Worm (Caenorhabditis elegans) whole organism, L2 larva: ENCODE results near the gene uev-2.

ENCODE experiments used
- C34F6.9 ChIP-seq: fragments of 150-350 bp; optimal IDR thresholded peaks from 2 replicates; lab custom pipeline; 2014; ENCODE audit warnings: missing biosample characterization, missing genetic modification characterization
- F13H6.1 ChIP-seq: sonication (generic microtip); optimal IDR thresholded peaks from 2 replicates; lab custom pipeline; 2016; ENCODE audit warnings: missing genetic modification characterization, missing compliant biosample characterization
- R02D3.7 ChIP-seq: fragments of 150-350 bp; optimal IDR thresholded peaks from 2 replicates; lab custom pipeline; 2014; ENCODE audit warnings: missing biosample characterization, missing genetic modification characterization
- Y55F3AM.14 ChIP-seq: fragments of 200-800 bp; sonication (Bioruptor generic); optimal IDR thresholded peaks from 2 replicates; lab custom pipeline; 2018; ENCODE audit warnings: mild to moderate bottlenecking, missing genetic modification characterization, missing compliant biosample characterization
- alr-1 ChIP-seq: fragments of 150-350 bp; optimal IDR thresholded peaks from 2 replicates; lab custom pipeline; 2014; ENCODE audit warnings: missing biosample characterization, missing genetic modification characterization
- ama-1 ChIP-seq: fragments of 150-350 bp; optimal IDR thresholded peaks from 2 replicates; lab custom pipeline; 2018; ENCODE audit warnings: inconsistent platforms
- blmp-1 ChIP-seq: sonication (generic microtip); optimal IDR thresholded peaks from 2 replicates; lab custom pipeline; 2017; ENCODE audit warnings: missing genetic modification characterization, mild to moderate bottlenecking, missing compliant biosample characterization, antibody characterized with exemption, moderate library complexity; ENCODE audit not compliant: insufficient read depth
- ceh-16 ChIP-seq: fragments of 150-350 bp; optimal IDR thresholded peaks from 2 replicates; lab custom pipeline; 2014; ENCODE audit warnings: missing biosample characterization, missing genetic modification characterization
- ceh-82 ChIP-seq: fragments of 150-350 bp; optimal IDR thresholded peaks from 2 replicates; lab custom pipeline; 2014; ENCODE audit warnings: missing biosample characterization, missing genetic modification characterization
- dmd-4 ChIP-seq: sonication (generic microtip); optimal IDR thresholded peaks from 2 replicates; lab custom pipeline; 2017; ENCODE audit warnings: missing biosample characterization, missing genetic modification characterization
- egl-27 ChIP-seq: sonication (generic microtip); optimal IDR thresholded peaks from 3 replicates; lab custom pipeline; 2017; ENCODE audit warnings: missing biosample characterization, missing genetic modification reagents, missing genetic modification characterization
- elt-1 ChIP-seq: fragments of 150-350 bp; optimal IDR thresholded peaks from 2 replicates; lab custom pipeline; 2014; ENCODE audit warnings: missing biosample characterization, missing genetic modification characterization
- elt-3 ChIP-seq: sonication (generic microtip); optimal IDR thresholded peaks from 2 replicates; lab custom pipeline; 2017; ENCODE audit warnings: missing biosample characterization, missing genetic modification characterization
- gmeb-1 ChIP-seq: fragments of 150-350 bp; optimal IDR thresholded peaks from 2 replicates; lab custom pipeline; 2014; ENCODE audit warnings: missing biosample characterization, missing genetic modification characterization
- lin-11 ChIP-seq: fragments of 150-350 bp; sonication (generic microtip); optimal IDR thresholded peaks from 2 replicates; lab custom pipeline; 2014; ENCODE audit warnings: missing biosample characterization, missing genetic modification characterization, inconsistent platforms, mixed read lengths
- lsy-2 ChIP-seq, 2 experiments: fragments of 150-350 bp in 1 of 2; sonication (generic microtip) in 1 of 2; optimal IDR thresholded peaks; 2 replicates each; lab custom pipeline; 2014 to 2017; ENCODE audit warnings: missing biosample characterization in 2 of 2, missing genetic modification characterization in 2 of 2
- mbf-1 ChIP-seq: sonication (generic microtip); optimal IDR thresholded peaks from 2 replicates; lab custom pipeline; 2017; ENCODE audit warnings: missing biosample characterization, missing genetic modification characterization
- mdl-1 ChIP-seq, 2 experiments: fragments of 150-350 bp in 1 of 2; sonication (generic microtip) in 1 of 2; optimal IDR thresholded peaks; 2 replicates each; lab custom pipeline; 2017; ENCODE audit warnings: missing biosample characterization in 2 of 2, missing genetic modification characterization in 2 of 2
- nhr-11 ChIP-seq: fragments of 150-350 bp; optimal IDR thresholded peaks from 2 replicates; lab custom pipeline; 2014; ENCODE audit warnings: missing biosample characterization, missing genetic modification characterization
- nhr-12 ChIP-seq: fragments of 150-350 bp; optimal IDR thresholded peaks from 2 replicates; lab custom pipeline; 2014; ENCODE audit warnings: missing biosample characterization, missing genetic modification characterization
- nhr-129 ChIP-seq: fragments of 150-350 bp; optimal IDR thresholded peaks from 2 replicates; lab custom pipeline; 2014; ENCODE audit warnings: missing biosample characterization, missing genetic modification characterization
- nhr-21 ChIP-seq: fragments of 150-350 bp; optimal IDR thresholded peaks from 2 replicates; lab custom pipeline; 2014; ENCODE audit warnings: missing biosample characterization, missing genetic modification characterization
- nhr-25 ChIP-seq: fragments of 150-350 bp; sonication (generic microtip); optimal IDR thresholded peaks from 3 replicates; lab custom pipeline; 2014; ENCODE audit warnings: missing biosample characterization, missing genetic modification characterization
- nhr-6 ChIP-seq: fragments of 150-350 bp; optimal IDR thresholded peaks from 2 replicates; lab custom pipeline; 2014; ENCODE audit warnings: missing biosample characterization, missing genetic modification characterization
- nhr-77 ChIP-seq: fragments of 150-350 bp; optimal IDR thresholded peaks from 2 replicates; lab custom pipeline; 2014; ENCODE audit warnings: missing biosample characterization, missing genetic modification characterization
- peb-1 ChIP-seq: fragments of 150-350 bp; optimal IDR thresholded peaks from 2 replicates; lab custom pipeline; 2014; ENCODE audit warnings: missing biosample characterization, missing genetic modification characterization
- sem-4 ChIP-seq: fragments of 150-350 bp; optimal IDR thresholded peaks from 2 replicates; lab custom pipeline; 2014; ENCODE audit warnings: missing biosample characterization, missing genetic modification reagents, missing genetic modification characterization
- skn-1 ChIP-seq: sonication (generic microtip); optimal IDR thresholded peaks from 2 replicates; lab custom pipeline; 2017; ENCODE audit warnings: missing biosample characterization, missing genetic modification characterization
- sma-3 ChIP-seq: sonication (generic microtip); optimal IDR thresholded peaks from 2 replicates; lab custom pipeline; 2016; ENCODE audit warnings: missing genetic modification reagents, missing genetic modification characterization, missing compliant biosample characterization
- unc-39 ChIP-seq: fragments of 150-350 bp; optimal IDR thresholded peaks from 2 replicates; lab custom pipeline; 2014; ENCODE audit warnings: missing biosample characterization, missing genetic modification characterization
- unc-55 ChIP-seq: fragments of 150-350 bp; sonication (generic microtip); optimal IDR thresholded peaks from 3 replicates; lab custom pipeline; 2014; ENCODE audit warnings: missing biosample characterization, missing genetic modification reagents, missing genetic modification characterization
- unc-62 ChIP-seq: fragments of 150-350 bp; optimal IDR thresholded peaks from 2 replicates; lab custom pipeline; 2014; ENCODE audit warnings: missing biosample characterization, missing genetic modification reagents, missing genetic modification characterization
- zag-1 ChIP-seq: fragments of 150-350 bp; optimal IDR thresholded peaks from 2 replicates; lab custom pipeline; 2014; ENCODE audit warnings: missing biosample characterization, missing genetic modification characterization
- ztf-11 ChIP-seq: sonication (generic microtip); optimal IDR thresholded peaks from 2 replicates; lab custom pipeline; 2017; ENCODE audit warnings: missing biosample characterization, missing genetic modification characterization
- ztf-4 ChIP-seq: fragments of 150-350 bp; optimal IDR thresholded peaks from 2 replicates; lab custom pipeline; 2014; ENCODE audit warnings: missing biosample characterization, missing genetic modification characterization

Gene uev-2

ce11 chrIII:5582766-5583165 is at the start of gene uev-2, which contains the start of gene F56D2.8:
Gene uev-2 (plus strand): TSS chrIII:5583125.
Gene F56D2.8 (minus strand): TSS chrIII:5582866.
- TF ChIP-seq elt-1 (no peak), ceh-82 (tag; lab: Kevin White, UChicago) (no peak), lin-11 (tag; lab: Kevin White, UChicago) (no peak), R02D3.7 (tag; lab: Kevin White, UChicago) (no peak), ztf-11 (tag; lab: Kevin White, UChicago) (no peak), nhr-11 (tag; lab: Kevin White, UChicago) (no peak), lsy-2 (tag; optimal IDR thresholded peaks at IDR 0.05; lab: Kevin White, UChicago) (no peak), nhr-6 (no peak), nhr-77 (tag; lab: Kevin White, UChicago) (no peak), ama-1 (lab: Kevin White, UChicago) (no peak), nhr-129 (tag; lab: Kevin White, UChicago) (no peak), F13H6.1 (tag; lab: Kevin White, UChicago) (no peak), ceh-16 (no peak), ztf-4 (no peak), elt-3 (no peak), dmd-4 (tag; lab: Kevin White, UChicago) (no peak), blmp-1 (tag; lab: Kevin White, UChicago) (no peak)

DNA sequence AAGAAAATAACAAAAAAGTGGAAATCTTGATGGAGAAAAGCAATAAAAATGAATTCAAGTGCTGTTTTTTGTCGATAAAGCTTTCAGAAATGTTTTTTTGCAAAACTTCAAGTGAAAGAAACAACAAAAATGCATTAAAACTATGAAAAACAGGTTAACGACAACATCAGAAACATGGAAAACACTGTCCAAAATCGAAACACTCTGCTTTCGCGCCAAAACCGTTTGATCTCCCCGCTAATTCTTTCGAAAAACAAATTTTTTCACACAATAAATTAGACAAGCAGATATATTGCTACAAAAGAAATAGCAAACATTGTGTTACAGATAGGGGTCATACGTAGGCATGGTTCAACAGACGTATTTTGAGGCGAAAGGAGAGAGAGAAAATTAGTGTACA is 41.1 kb upstream of the uev-2 start:
- TF ChIP-seq elt-3 (no peak), mbf-1 (tag; lab: Kevin White, UChicago) (no peak), alr-1 (tag; lab: Kevin White, UChicago) (no peak), peb-1 (tag; lab: Kevin White, UChicago) (no peak), lin-11 (tag; lab: Kevin White, UChicago) (no peak), zag-1 (tag; lab: Kevin White, UChicago) (no peak), nhr-11 (tag; lab: Kevin White, UChicago) (no peak), elt-1 (no peak), nhr-12 (no peak), mdl-1 (tag; optimal IDR thresholded peaks at IDR 0.05; lab: Kevin White, UChicago) (no peak), unc-62 (GFP tag; lab: Kevin White, UChicago) (no peak)

DNA sequence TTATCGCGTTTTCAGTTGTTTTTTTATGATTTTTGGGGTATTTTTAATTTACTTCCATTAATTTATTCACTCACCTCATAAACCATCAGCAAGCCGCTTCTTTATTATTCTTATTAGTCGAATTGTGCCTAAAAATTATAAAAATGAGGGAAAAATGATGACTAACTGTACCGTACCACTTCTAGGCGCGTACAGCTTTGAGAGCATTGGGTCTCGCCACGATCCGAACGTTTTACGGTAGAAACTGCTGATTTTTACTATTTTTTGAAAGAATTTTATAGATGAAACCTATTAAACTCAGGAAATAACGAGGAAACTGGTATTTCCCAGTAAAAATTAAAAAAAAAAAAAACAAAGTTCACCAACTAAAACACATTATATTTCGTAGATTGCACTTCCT is 39.9 kb upstream of the uev-2 start, which contains the start of gene D1044.6:
Gene D1044.6 (minus strand): TSS at position 128 of the 400 bp plus-strand sequence.
- no peak for TF ChIP-seq peb-1 (tag; lab: Kevin White, UChicago)
- TF ChIP-seq alr-1 (tag; lab: Kevin White, UChicago): no peak

DNA sequence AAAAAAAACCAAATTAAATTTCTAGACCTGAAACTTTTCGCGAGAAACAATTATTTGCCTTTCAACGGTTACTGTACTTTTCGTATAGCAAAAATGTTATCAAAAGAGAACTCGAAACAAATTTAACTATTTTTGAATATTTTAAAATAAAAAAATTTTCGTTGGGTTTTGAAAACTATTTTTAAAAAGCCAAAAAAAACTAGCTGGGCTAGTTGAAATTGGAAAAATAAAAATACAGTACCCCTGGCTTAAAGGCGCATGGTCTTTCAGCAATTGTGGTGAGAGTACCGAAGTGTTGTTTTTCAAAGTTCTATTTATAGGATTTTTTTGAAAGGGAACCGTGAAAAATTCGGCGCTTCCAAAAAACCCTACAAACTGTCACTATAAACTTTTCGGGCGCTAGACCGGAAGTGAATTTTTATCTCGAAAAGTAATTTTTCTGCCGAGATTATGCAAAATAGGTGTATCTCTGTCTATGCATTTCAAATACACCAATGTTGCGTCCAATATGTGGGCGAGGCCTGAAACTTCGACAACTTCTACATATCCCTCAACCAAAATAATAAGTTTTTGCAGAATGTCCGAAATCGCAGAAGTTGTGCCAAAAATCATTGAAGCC is 39.1 kb upstream of the uev-2 start, which contains the start of gene D1044.1:
Gene D1044.1 (plus strand): TSS at position 569 of the 619 bp plus-strand sequence.
- TF ChIP-seq nhr-21 (tag; lab: Kevin White, UChicago) (no peak), elt-1 (no peak), gmeb-1 (no peak), lin-11 (tag; lab: Kevin White, UChicago) (no peak), mbf-1 (tag; lab: Kevin White, UChicago) (no peak), blmp-1 (tag; lab: Kevin White, UChicago) (no peak), nhr-129 (tag; lab: Kevin White, UChicago) (no peak), ceh-16 (no peak), Y55F3AM.14 (GFP tag; lab: Kevin White, UChicago) (no peak), C34F6.9 (tag; lab: Kevin White, UChicago) (no peak), lsy-2 (tag; optimal IDR thresholded peaks at IDR 0.05; lab: Kevin White, UChicago) (no peak), sma-3 (GFP tag; lab: Kevin White, UChicago) (no peak), ceh-82 (tag; lab: Kevin White, UChicago) (no peak), sem-4 (no peak)

ce11 chrIII:5546309-5546708 is 36.6 kb upstream of the uev-2 start:
- TF ChIP-seq C34F6.9 (tag; lab: Kevin White, UChicago) (peak; percentile 21), egl-27 (tag; lab: Kevin White, UChicago) (no peak), mbf-1 (tag; lab: Kevin White, UChicago) (no peak), blmp-1 (tag; lab: Kevin White, UChicago) (no peak), lsy-2 (tag; optimal IDR thresholded peaks at IDR 0.05; lab: Kevin White, UChicago) (no peak), nhr-21 (tag; lab: Kevin White, UChicago) (peak; percentile 30), ztf-11 (tag; lab: Kevin White, UChicago) (no peak), unc-39 (tag; lab: Kevin White, UChicago) (no peak), skn-1 (no peak), dmd-4 (tag; lab: Kevin White, UChicago) (no peak), peb-1 (tag; lab: Kevin White, UChicago) (no peak), unc-55 (GFP tag; lab: Kevin White, UChicago) (no peak), nhr-11 (tag; lab: Kevin White, UChicago) (no peak), nhr-25 (tag; lab: Kevin White, UChicago) (peak; percentile 12)
